Fruit fly (Drosophila melanogaster) whole organism, embryonic: ENCODE data around the gene CG13313.
A peak's percentile ranks its signal among the peaks of the same experiment; 100 is the strongest.

Source experiments
- B-H2 ChIP-seq: fragments of 200-800 bp; sonication (Bioruptor generic); optimal IDR thresholded peaks from 2 replicates; lab custom pipeline; 2018; ENCODE audit warnings: missing biosample characterization, mild to moderate bottlenecking, missing genetic modification characterization
- CG10267 ChIP-seq: fragments of 200-800 bp; sonication (Bioruptor generic); optimal IDR thresholded peaks from 2 replicates; lab custom pipeline; 2018; ENCODE audit warnings: missing biosample characterization, mild to moderate bottlenecking, missing genetic modification characterization, moderate library complexity
- CG10366 ChIP-seq: fragments of 200-800 bp; sonication (Bioruptor generic); IDR thresholded peaks from 2 replicates; pipeline ENCODE4 v1.3.6; 2022; ENCODE audit warnings: missing biosample characterization, missing genetic modification characterization
- CG10462 ChIP-seq: fragments of 200-800 bp; sonication (Bioruptor generic); optimal IDR thresholded peaks from 2 replicates; lab custom pipeline; 2016; ENCODE audit warnings: missing biosample characterization, missing genetic modification characterization
- CG10654 ChIP-seq: fragments of 200-800 bp; sonication (Bioruptor generic); optimal IDR thresholded peaks from 2 replicates; lab custom pipeline; 2016; ENCODE audit warnings: missing biosample characterization, missing genetic modification characterization
- CG11093 ChIP-seq: fragments of 200-800 bp; sonication (Bioruptor generic); IDR thresholded peaks from 3 replicates; pipeline ENCODE4 v1.3.6; 2022; ENCODE audit warnings: missing biosample characterization, missing genetic modification characterization
- CG12219 ChIP-seq: fragments of 200-800 bp; sonication (Bioruptor generic); optimal IDR thresholded peaks from 3 replicates; lab custom pipeline; 2018; ENCODE audit warnings: missing biosample characterization, mild to moderate bottlenecking, missing genetic modification characterization
- CG1603 ChIP-seq: fragments of 200-800 bp; sonication (Bioruptor generic); optimal IDR thresholded peaks from 2 replicates; lab custom pipeline; 2019; ENCODE audit warnings: missing biosample characterization, mild to moderate bottlenecking, missing genetic modification characterization, moderate library complexity
- CG16815 ChIP-seq: fragments of 200-800 bp; sonication (Bioruptor generic); optimal IDR thresholded peaks from 3 replicates; lab custom pipeline; 2017; ENCODE audit warnings: missing biosample characterization, mild to moderate bottlenecking, missing genetic modification characterization
- CG2199 ChIP-seq: fragments of 200-800 bp; sonication (Bioruptor generic); IDR thresholded peaks from 3 replicates; pipeline ENCODE4 v1.3.6; 2022; ENCODE audit warnings: missing biosample characterization, missing genetic modification characterization
- CG2202 ChIP-seq: fragments of 200-800 bp; sonication (Bioruptor generic); optimal IDR thresholded peaks from 2 replicates; lab custom pipeline; 2018; ENCODE audit warnings: missing biosample characterization, mild to moderate bottlenecking, missing genetic modification characterization
- CG31388 ChIP-seq: fragments of 200-800 bp; sonication (Bioruptor generic); optimal IDR thresholded peaks from 2 replicates; lab custom pipeline; 2016; ENCODE audit warnings: missing biosample characterization, missing genetic modification characterization
- CG3847 ChIP-seq: fragments of 200-800 bp; sonication (Bioruptor generic); IDR thresholded peaks from 2 replicates; pipeline ENCODE4 v1.3.6; 2022; ENCODE audit warnings: missing biosample characterization, missing genetic modification characterization
- CG6813 ChIP-seq: fragments of 200-800 bp; sonication (Bioruptor generic); optimal IDR thresholded peaks from 2 replicates; lab custom pipeline; 2017; ENCODE audit warnings: missing biosample characterization, missing genetic modification characterization, mild to moderate bottlenecking, moderate library complexity, missing genetic modification reagents
- CG7372 ChIP-seq: fragments of 200-800 bp; sonication (Bioruptor generic); IDR thresholded peaks from 2 replicates; pipeline ENCODE4 v1.3.6; 2022; ENCODE audit warnings: missing biosample characterization, missing genetic modification characterization
- CG8089 ChIP-seq: fragments of 200-800 bp; sonication (Bioruptor generic); optimal IDR thresholded peaks from 3 replicates; lab custom pipeline; 2016; ENCODE audit warnings: missing biosample characterization, missing genetic modification characterization
- CG9215 ChIP-seq: fragments of 200-800 bp; sonication (Bioruptor generic); IDR thresholded peaks from 2 replicates; pipeline ENCODE4 v1.3.6; 2022; ENCODE audit warnings: missing biosample characterization, missing genetic modification characterization
- CG9876 ChIP-seq: fragments of 200-800 bp; sonication (Bioruptor generic); optimal IDR thresholded peaks from 2 replicates; lab custom pipeline; 2016; ENCODE audit warnings: missing biosample characterization, missing genetic modification characterization
- Chrac-16 ChIP-seq: fragments of 200-800 bp; sonication (Bioruptor generic); optimal IDR thresholded peaks from 3 replicates; lab custom pipeline; 2016; ENCODE audit warnings: missing biosample characterization, missing genetic modification characterization
- CoRest ChIP-seq: fragments of 200-800 bp; sonication (Bioruptor generic); optimal IDR thresholded peaks from 3 replicates; lab custom pipeline; 2018; ENCODE audit warnings: missing biosample characterization, mild to moderate bottlenecking, missing genetic modification characterization, moderate library complexity
- Deaf1 ChIP-seq: fragments of 200-800 bp; optimal IDR thresholded peaks from 3 replicates; lab custom pipeline; 2019; ENCODE audit warnings: missing biosample characterization, mild to moderate bottlenecking, missing genetic modification characterization, moderate library complexity
- Dek ChIP-seq: fragments of 200-800 bp; sonication (Bioruptor generic); optimal IDR thresholded peaks from 3 replicates; lab custom pipeline; 2019; ENCODE audit warnings: missing biosample characterization, mild to moderate bottlenecking, missing genetic modification characterization, moderate library complexity
- Fer1 ChIP-seq: fragments of 200-800 bp; sonication (Bioruptor generic); optimal IDR thresholded peaks from 2 replicates; lab custom pipeline; 2017; ENCODE audit warnings: missing biosample characterization, mild to moderate bottlenecking, missing genetic modification characterization
- HLH3B ChIP-seq: fragments of 200-800 bp; sonication (Bioruptor generic); IDR thresholded peaks from 2 replicates; pipeline ENCODE4 v1.3.6; 2022; ENCODE audit warnings: missing biosample characterization, missing genetic modification characterization
- Hand ChIP-seq: fragments of 200-800 bp; sonication (Bioruptor generic); optimal IDR thresholded peaks from 2 replicates; lab custom pipeline; 2017; ENCODE audit warnings: mild to moderate bottlenecking, missing biosample characterization, missing genetic modification reagents, missing genetic modification characterization
- Hmr ChIP-seq: fragments of 200-800 bp; sonication (Bioruptor generic); optimal IDR thresholded peaks from 3 replicates; lab custom pipeline; 2017; ENCODE audit warnings: mild to moderate bottlenecking, missing biosample characterization, missing genetic modification reagents, missing genetic modification characterization
- Mad ChIP-seq: fragments of 200-800 bp; sonication (Bioruptor generic); optimal IDR thresholded peaks from 2 replicates; lab custom pipeline; 2016; ENCODE audit warnings: missing biosample characterization, missing genetic modification characterization
- NfI ChIP-seq: fragments of 200-800 bp; sonication (Bioruptor generic); optimal IDR thresholded peaks from 3 replicates; lab custom pipeline; 2018; ENCODE audit warnings: missing biosample characterization, mild to moderate bottlenecking, missing genetic modification characterization, moderate library complexity
- Rfx ChIP-seq: fragments of 200-800 bp; sonication (Bioruptor generic); IDR thresholded peaks from 2 replicates; pipeline ENCODE4 v1.3.6; 2022; ENCODE audit warnings: missing biosample characterization, missing genetic modification characterization
- Sry-β ChIP-seq: fragments of 200-800 bp; sonication (Bioruptor generic); optimal IDR thresholded peaks from 2 replicates; lab custom pipeline; 2018; ENCODE audit warnings: missing biosample characterization, mild to moderate bottlenecking, missing genetic modification characterization, moderate library complexity
- Sry-δ ChIP-seq: fragments of 200-800 bp; sonication (Bioruptor generic); optimal IDR thresholded peaks from 2 replicates; lab custom pipeline; 2016; ENCODE audit warnings: missing biosample characterization, missing genetic modification characterization
- ac ChIP-seq: fragments of 200-800 bp; sonication (Bioruptor generic); optimal IDR thresholded peaks from 3 replicates; lab custom pipeline; 2017; ENCODE audit warnings: missing biosample characterization, mild to moderate bottlenecking, missing genetic modification characterization
- ash1 ChIP-seq: fragments of 200-800 bp; sonication (Bioruptor generic); optimal IDR thresholded peaks from 2 replicates; lab custom pipeline; 2018; ENCODE audit warnings: missing biosample characterization, mild to moderate bottlenecking, missing genetic modification characterization
- chif ChIP-seq, 2 experiments: fragments of 200-800 bp; sonication (Bioruptor generic); optimal IDR thresholded peaks; 3 replicates each; lab custom pipeline; 2016; ENCODE audit warnings: missing biosample characterization in 2 of 2, missing genetic modification characterization in 2 of 2
- corto ChIP-seq: fragments of 200-800 bp; sonication (Bioruptor generic); optimal IDR thresholded peaks from 2 replicates; lab custom pipeline; 2016; ENCODE audit warnings: missing biosample characterization, mild to moderate bottlenecking, missing genetic modification characterization, moderate library complexity
- dpn ChIP-seq, 2 experiments: fragments of 200-800 bp; sonication (Bioruptor generic); optimal IDR thresholded peaks; 3 replicates each; lab custom pipeline; 2016; ENCODE audit warnings: missing biosample characterization in 2 of 2, missing genetic modification characterization in 2 of 2
- dysf ChIP-seq: fragments of 200-800 bp; sonication (Bioruptor generic); IDR thresholded peaks from 3 replicates; pipeline ENCODE4 v1.3.6; 2022; ENCODE audit warnings: missing biosample characterization, missing genetic modification characterization
- fd3F ChIP-seq: fragments of 200-800 bp; sonication (Bioruptor generic); optimal IDR thresholded peaks from 2 replicates; lab custom pipeline; 2018; ENCODE audit warnings: missing biosample characterization, mild to moderate bottlenecking, missing genetic modification characterization, moderate library complexity
- ind ChIP-seq: fragments of 200-800 bp; sonication (Bioruptor generic); optimal IDR thresholded peaks from 3 replicates; lab custom pipeline; 2016; ENCODE audit warnings: missing biosample characterization, missing genetic modification characterization
- lab ChIP-seq: fragments of 200-800 bp; sonication (Bioruptor generic); optimal IDR thresholded peaks from 3 replicates; lab custom pipeline; 2017; ENCODE audit warnings: missing biosample characterization, missing genetic modification characterization, mild to moderate bottlenecking, moderate library complexity, missing genetic modification reagents
- luna ChIP-seq: fragments of 200-800 bp; sonication (Bioruptor generic); optimal IDR thresholded peaks from 2 replicates; lab custom pipeline; 2016; ENCODE audit warnings: missing biosample characterization, missing genetic modification characterization
- mam ChIP-seq: fragments of 200-800 bp; sonication (Bioruptor generic); optimal IDR thresholded peaks from 3 replicates; lab custom pipeline; 2016; ENCODE audit warnings: missing biosample characterization, missing genetic modification characterization
- odd ChIP-seq: fragments of 200-800 bp; sonication (Bioruptor generic); optimal IDR thresholded peaks from 2 replicates; lab custom pipeline; 2017; ENCODE audit warnings: missing biosample characterization, mild to moderate bottlenecking, missing genetic modification characterization
- pnt ChIP-seq: fragments of 200-800 bp; sonication (Bioruptor generic); optimal IDR thresholded peaks from 3 replicates; lab custom pipeline; 2016; ENCODE audit warnings: missing biosample characterization, missing genetic modification characterization
- psq ChIP-seq: fragments of 200-800 bp; sonication (Bioruptor generic); optimal IDR thresholded peaks from 2 replicates; lab custom pipeline; 2017; ENCODE audit warnings: missing biosample characterization, missing genetic modification characterization
- sens ChIP-seq: fragments of 200-800 bp; sonication (Bioruptor generic); peaks from one replicate; lab custom pipeline; 2016; ENCODE audit warnings: missing biosample characterization, missing genetic modification characterization
- sima ChIP-seq: fragments of 200-800 bp; sonication (Bioruptor generic); optimal IDR thresholded peaks from 2 replicates; lab custom pipeline; 2016; ENCODE audit warnings: missing biosample characterization, missing genetic modification characterization
- tin ChIP-seq: fragments of 200-800 bp; sonication (Bioruptor generic); optimal IDR thresholded peaks from 3 replicates; lab custom pipeline; 2016; ENCODE audit warnings: missing biosample characterization, missing genetic modification characterization
- trh ChIP-seq: fragments of 200-800 bp; sonication (Bioruptor generic); optimal IDR thresholded peaks from 2 replicates; lab custom pipeline; 2016; ENCODE audit warnings: missing biosample characterization, missing genetic modification characterization
- tx ChIP-seq: fragments of 200-800 bp; sonication (Bioruptor generic); optimal IDR thresholded peaks from 2 replicates; lab custom pipeline; 2016; ENCODE audit warnings: missing biosample characterization, missing genetic modification characterization
- zen ChIP-seq: fragments of 200-800 bp; sonication (Bioruptor generic); optimal IDR thresholded peaks from 3 replicates; lab custom pipeline; 2018; ENCODE audit warnings: missing biosample characterization, mild to moderate bottlenecking, missing genetic modification characterization, moderate library complexity
- zf30C ChIP-seq: fragments of 200-800 bp; sonication (Bioruptor generic); optimal IDR thresholded peaks from 3 replicates; lab custom pipeline; 2018; ENCODE audit warnings: missing biosample characterization, mild to moderate bottlenecking, missing genetic modification characterization

CG13313 gene

dm6 chr3L:8920710-8921109, 37.9 kb upstream of the CG13313 start (continued):
- peak; percentile 46 for TF ChIP-seq CG10654 (GFP tag; lab: Kevin White, UChicago)
- no peak for TF ChIP-seq B-H2 (GFP tag; lab: Kevin White, UChicago)
- TF ChIP-seq tin (GFP tag; lab: Kevin White, UChicago): peak; percentile 69
- TF ChIP-seq CG10267 (tag; lab: Kevin White, UChicago): no peak
- no peak for TF ChIP-seq corto (GFP tag; lab: Kevin White, UChicago)
- TF ChIP-seq tx (GFP tag; lab: Kevin White, UChicago): no peak
- peak; percentile 27 for TF ChIP-seq fd3F
- TF ChIP-seq CG16815: peak; percentile 9
- TF ChIP-seq Sry-δ (GFP tag; lab: Kevin White, UChicago): peak; percentile 11
- peak; percentile 52 for TF ChIP-seq CG12219
- TF ChIP-seq Hand (GFP tag; lab: Kevin White, UChicago): peak; percentile 53
- no peak for TF ChIP-seq zf30C
- peak; percentile 79 for TF ChIP-seq Rfx (GFP tag; lab: Robert Waterston, UW)
- peak; percentile 51 for TF ChIP-seq mam
- peak; percentile 18 for TF ChIP-seq Deaf1 (tag; lab: Kevin White, UChicago)
- TF ChIP-seq Hmr (GFP tag; lab: Kevin White, UChicago): peak; percentile 49
- peak; percentile 80 for TF ChIP-seq lab (GFP tag; lab: Kevin White, UChicago)
- TF ChIP-seq CG6813 (GFP tag; lab: Kevin White, UChicago): no peak
- no peak for TF ChIP-seq CG2199 (GFP tag; lab: Robert Waterston, UW)
- peak; percentile 1 for TF ChIP-seq CG8089 (GFP tag; lab: Kevin White, UChicago)
- TF ChIP-seq Chrac-16 (GFP tag; lab: Kevin White, UChicago): peak; percentile 41
- TF ChIP-seq ind (GFP tag; lab: Kevin White, UChicago): peak; percentile 69
- peak; percentile 87 for TF ChIP-seq CG1603 (tag; lab: Kevin White, UChicago)
- peak; percentile 46 for TF ChIP-seq odd (GFP tag; lab: Kevin White, UChicago)
- no peak for TF ChIP-seq CG2202 (tag; lab: Kevin White, UChicago)
- TF ChIP-seq Fer1 (GFP tag; lab: Kevin White, UChicago): peak; percentile 84
- peak; percentile 27; the same call in 1 of the 2 replicates for TF ChIP-seq CG7372
- no peak for TF ChIP-seq Sry-β (GFP tag; lab: Kevin White, UChicago)
- peak; percentile 10 to 57 for TF ChIP-seq chif (GFP tag; optimal IDR thresholded peaks at IDR 0.05; lab: Kevin White, UChicago)
- peak; percentile 14 for TF ChIP-seq CG31388 (GFP tag; lab: Kevin White, UChicago)
- TF ChIP-seq Dek: peak; percentile 56
- peak; percentile 18 for TF ChIP-seq pnt
- TF ChIP-seq NfI (GFP tag; lab: Kevin White, UChicago): peak; percentile 44
- TF ChIP-seq CG3847 (GFP tag; lab: Robert Waterston, UW): no peak; the same call in 1 of the 2 replicates
- TF ChIP-seq dpn (GFP tag; optimal IDR thresholded peaks at IDR 0.05; lab: Kevin White, UChicago): peak; percentile 66 to 73
- no peak for TF ChIP-seq sima (GFP tag; lab: Kevin White, UChicago)
- peak; percentile 61 for TF ChIP-seq CoRest
- TF ChIP-seq luna: no peak
- TF ChIP-seq psq: no peak
- TF ChIP-seq CG9876 (GFP tag; lab: Kevin White, UChicago): no peak
- TF ChIP-seq Mad (GFP tag; lab: Kevin White, UChicago): peak; percentile 27
- TF ChIP-seq CG10462: peak; percentile 20
- TF ChIP-seq trh (GFP tag; lab: Kevin White, UChicago): no peak
- peak; percentile 93 for TF ChIP-seq sens
- TF ChIP-seq ash1 (GFP tag; lab: Kevin White, UChicago): no peak
- peak; percentile 69; the same call in 1 of the 2 replicates for TF ChIP-seq HLH3B
- TF ChIP-seq CG11093 (GFP tag; lab: Robert Waterston, UW): no peak; the same call in 2 of the 3 replicates
- no peak for TF ChIP-seq zen (tag; lab: Kevin White, UChicago)
- no peak for TF ChIP-seq CG9215 (GFP tag; lab: Robert Waterston, UW)
- TF ChIP-seq CG10366: peak; percentile 70
- no peak for TF ChIP-seq ac
- peak; percentile 85 for TF ChIP-seq dysf (GFP tag; lab: Robert Waterston, UW)
